Worm (Caenorhabditis elegans) whole organism, L2 larva: Measurements from ENCODE around the gene ifd-1.

Source experiments
- elt-1 ChIP-seq: fragments of 150-350 bp; optimal IDR thresholded peaks from 2 replicates; lab custom pipeline; 2014; ENCODE audit warnings: missing biosample characterization, missing genetic modification characterization
- skn-1 ChIP-seq: sonication (generic microtip); optimal IDR thresholded peaks from 2 replicates; lab custom pipeline; 2017; ENCODE audit warnings: missing biosample characterization, missing genetic modification characterization
- snpc-4 ChIP-seq: fragments of 150-350 bp; optimal IDR thresholded peaks from 2 replicates; lab custom pipeline; 2014; ENCODE audit warnings: missing biosample characterization, missing genetic modification characterization

- TF ChIP-seq elt-1 (tag; lab: Kevin White, UChicago) (no peak), snpc-4 (no peak), skn-1 (tag; lab: Kevin White, UChicago) (no peak)
These were observed 22.4 kb upstream of the ifd-1 start, which contains the start of gene C28G1.10 for ce11 chrX:8846447-8847237.
